Worm (Caenorhabditis elegans): ENCODE results near the gene F54F12.2.

F54F12.2 gene

ce11 chrIII:13024281-13024680 lies 15.6 kb upstream of the F54F12.2 start, which contains the start of gene cyp-13A12:
TSS of gene cyp-13A12 (plus strand) at chrIII:13024547.
- TF ChIP-seq dao-5 (tag; optimal IDR thresholded peaks at IDR 0.05), result no peak
- TF ChIP-seq him-1 (tag; optimal IDR thresholded peaks at IDR 0.05), result no peak
- TF ChIP-seq W03F9.2 (tag; optimal IDR thresholded peaks at IDR 0.05), result no peak

- TF ChIP-seq dao-5 (tag; optimal IDR thresholded peaks at IDR 0.05) (no peak), W03F9.2 (tag; optimal IDR thresholded peaks at IDR 0.05) (no peak), him-1 (tag; optimal IDR thresholded peaks at IDR 0.05) (no peak)
Measured at ce11 chrIII:13027949-13028348, 11.9 kb upstream of the F54F12.2 start.

ce11 chrIII:13029608-13030007 lies 10.2 kb upstream of the F54F12.2 start, which contains the start of gene F14F7.4:
TSS of gene F14F7.4 (minus strand) at chrIII:13029708.
- TF ChIP-seq him-1 (tag; optimal IDR thresholded peaks at IDR 0.05), result no peak
- TF ChIP-seq W03F9.2 (tag; optimal IDR thresholded peaks at IDR 0.05), result no peak
- no peak for TF ChIP-seq dao-5 (tag; optimal IDR thresholded peaks at IDR 0.05)

- TF ChIP-seq him-1 (tag; optimal IDR thresholded peaks at IDR 0.05) (no peak), W03F9.2 (tag; optimal IDR thresholded peaks at IDR 0.05) (no peak), dao-5 (tag; optimal IDR thresholded peaks at IDR 0.05) (no peak)
Measured at ce11 chrIII:13030551-13030950, 9.3 kb upstream of the F54F12.2 start, which contains the start of gene F14F7.7. TSS of gene F14F7.7 (plus strand) at chrIII:13030904.

ce11 chrIII:13031701-13032100 lies 8.1 kb upstream of the F54F12.2 start, which contains the start of gene F14F7.5:
TSS of gene F14F7.5 (plus strand) at chrIII:13032001.
- TF ChIP-seq dao-5 (tag; optimal IDR thresholded peaks at IDR 0.05), result no peak
- no peak for TF ChIP-seq him-1 (tag; optimal IDR thresholded peaks at IDR 0.05)
- no peak for TF ChIP-seq W03F9.2 (tag; optimal IDR thresholded peaks at IDR 0.05)

ce11 chrIII:13032429-13033018 lies 7.3 kb upstream of the F54F12.2 start:
- no peak for TF ChIP-seq dao-5 (tag; optimal IDR thresholded peaks at IDR 0.05)
- no peak for TF ChIP-seq W03F9.2 (tag; optimal IDR thresholded peaks at IDR 0.05)
- no peak for TF ChIP-seq him-1 (tag; optimal IDR thresholded peaks at IDR 0.05)

ce11 chrIII:13049956-13050355 lies 10.1 kb downstream of the F54F12.2 start:
- TF ChIP-seq dao-5 (tag; optimal IDR thresholded peaks at IDR 0.05) (no peak), W03F9.2 (tag; optimal IDR thresholded peaks at IDR 0.05) (no peak)

- TF ChIP-seq dao-5 (tag; optimal IDR thresholded peaks at IDR 0.05) (no peak), W03F9.2 (tag; optimal IDR thresholded peaks at IDR 0.05) (no peak), him-1 (tag; optimal IDR thresholded peaks at IDR 0.05) (no peak)
Measured at ce11 chrIII:13055342-13055741, 15.5 kb downstream of the F54F12.2 start, which contains the start of gene F54F12.1. TSS of gene F54F12.1 (minus strand) at chrIII:13055442.

ce11 chrIII:13056230-13056629 lies 16.4 kb downstream of the F54F12.2 start:
- TF ChIP-seq dao-5 (tag; optimal IDR thresholded peaks at IDR 0.05) (no peak), W03F9.2 (tag; optimal IDR thresholded peaks at IDR 0.05) (no peak), him-1 (tag; optimal IDR thresholded peaks at IDR 0.05) (no peak)

ce11 chrIII:13056735-13057134 lies 16.9 kb downstream of the F54F12.2 start:
- TF ChIP-seq dao-5 (tag; optimal IDR thresholded peaks at IDR 0.05) (no peak), him-1 (tag; optimal IDR thresholded peaks at IDR 0.05) (no peak), W03F9.2 (tag; optimal IDR thresholded peaks at IDR 0.05) (no peak)

- no peak for TF ChIP-seq dao-5 (tag; optimal IDR thresholded peaks at IDR 0.05)
- peak; percentile 18 for TF ChIP-seq him-1 (tag; optimal IDR thresholded peaks at IDR 0.05)
Measured at ce11 chrIII:13058140-13058539, 18.3 kb downstream of the F54F12.2 start.

ce11 chrIII:13059335-13059734 lies 19.5 kb downstream of the F54F12.2 start:
- TF ChIP-seq W03F9.2 (tag; optimal IDR thresholded peaks at IDR 0.05) (no peak), dao-5 (tag; optimal IDR thresholded peaks at IDR 0.05) (no peak), him-1 (tag; optimal IDR thresholded peaks at IDR 0.05) (no peak)

- TF ChIP-seq W03F9.2 (tag; optimal IDR thresholded peaks at IDR 0.05) (peak; percentile 45), dao-5 (tag; optimal IDR thresholded peaks at IDR 0.05) (no peak), him-1 (tag; optimal IDR thresholded peaks at IDR 0.05) (peak; percentile 83)
Measured at ce11 chrIII:13061136-13061535, 21.3 kb downstream of the F54F12.2 start.

ce11 chrIII:13061734-13062133 lies 21.9 kb downstream of the F54F12.2 start:
- TF ChIP-seq dao-5 (tag; optimal IDR thresholded peaks at IDR 0.05), result no peak
- no peak for TF ChIP-seq him-1 (tag; optimal IDR thresholded peaks at IDR 0.05)
- no peak for TF ChIP-seq W03F9.2 (tag; optimal IDR thresholded peaks at IDR 0.05)

- TF ChIP-seq him-1 (tag; optimal IDR thresholded peaks at IDR 0.05), result peak; percentile 97
- TF ChIP-seq dao-5 (tag; optimal IDR thresholded peaks at IDR 0.05), result peak; percentile 39
- peak; percentile 63 for TF ChIP-seq W03F9.2 (tag; optimal IDR thresholded peaks at IDR 0.05)
Measured at ce11 chrIII:13062414-13062965, 22.7 kb downstream of the F54F12.2 start.
